Fruit fly (Drosophila melanogaster) whole organism, embryonic: ENCODE results near the gene CG7914.
A peak's percentile ranks its signal among the peaks of the same experiment; 100 is the strongest.

Source experiments
- Abd-B ChIP-seq: fragments of 200-800 bp; sonication (Bioruptor generic); optimal IDR thresholded peaks from 2 replicates; lab custom pipeline; 2018; ENCODE audit warnings: missing biosample characterization, mild to moderate bottlenecking, missing genetic modification characterization, moderate library complexity
- B-H2 ChIP-seq: fragments of 200-800 bp; sonication (Bioruptor generic); optimal IDR thresholded peaks from 2 replicates; lab custom pipeline; 2018; ENCODE audit warnings: missing biosample characterization, mild to moderate bottlenecking, missing genetic modification characterization
- BEAF-32 ChIP-seq: fragments of 200-800 bp; sonication (Bioruptor generic); optimal IDR thresholded peaks from 3 replicates; lab custom pipeline; 2017; ENCODE audit warnings: missing biosample characterization, missing genetic modification characterization, mild to moderate bottlenecking, moderate library complexity, missing genetic modification reagents
- CG10147 ChIP-seq: fragments of 200-800 bp; sonication (Bioruptor generic); optimal IDR thresholded peaks from 2 replicates; lab custom pipeline; 2019; ENCODE audit warnings: missing biosample characterization, mild to moderate bottlenecking, missing genetic modification characterization, moderate library complexity
- CG1024 ChIP-seq: fragments of 200-800 bp; sonication (Bioruptor generic); IDR thresholded peaks from 2 replicates; pipeline ENCODE4 v1.3.6; 2022; ENCODE audit warnings: missing biosample characterization, missing genetic modification characterization
- CG11560 ChIP-seq: fragments of 200-800 bp; sonication (Bioruptor generic); IDR thresholded peaks from 3 replicates; pipeline ENCODE4 v1.3.6; 2022; ENCODE audit warnings: missing biosample characterization, missing genetic modification characterization
- CG11723 ChIP-seq: fragments of 200-800 bp; sonication (Bioruptor generic); optimal IDR thresholded peaks from 2 replicates; lab custom pipeline; 2017; ENCODE audit warnings: missing biosample characterization, mild to moderate bottlenecking, missing genetic modification characterization
- CG12071 ChIP-seq: fragments of 200-800 bp; sonication (Bioruptor generic); optimal IDR thresholded peaks from 3 replicates; lab custom pipeline; 2018; ENCODE audit warnings: missing biosample characterization, mild to moderate bottlenecking, missing genetic modification characterization
- CG12744 ChIP-seq: fragments of 200-800 bp; sonication (Bioruptor generic); optimal IDR thresholded peaks from 2 replicates; lab custom pipeline; 2016; ENCODE audit warnings: missing biosample characterization, missing genetic modification characterization
- CG13123 ChIP-seq: fragments of 200-800 bp; sonication (Bioruptor generic); optimal IDR thresholded peaks from 2 replicates; lab custom pipeline; 2016; ENCODE audit warnings: missing biosample characterization, missing genetic modification characterization
- CG13287 ChIP-seq: fragments of 200-800 bp; sonication (Bioruptor generic); IDR thresholded peaks from 2 replicates; pipeline ENCODE4 v1.3.6; 2022; ENCODE audit warnings: missing biosample characterization, missing genetic modification characterization; ENCODE audit not compliant: partially characterized antibody
- CG14860 ChIP-seq: fragments of 200-800 bp; sonication (Bioruptor generic); IDR thresholded peaks from 3 replicates; pipeline ENCODE4 v1.3.6; 2022; ENCODE audit warnings: missing biosample characterization, missing genetic modification characterization; ENCODE audit not compliant: partially characterized antibody
- CG15269 ChIP-seq: fragments of 200-800 bp; sonication (Bioruptor generic); optimal IDR thresholded peaks from 2 replicates; lab custom pipeline; 2018; ENCODE audit warnings: missing biosample characterization, mild to moderate bottlenecking, missing genetic modification characterization, moderate library complexity
- CG1647 ChIP-seq: fragments of 200-800 bp; sonication (Bioruptor generic); optimal IDR thresholded peaks from 3 replicates; lab custom pipeline; 2016; ENCODE audit warnings: missing biosample characterization, missing genetic modification characterization
- CG16815 ChIP-seq: fragments of 200-800 bp; sonication (Bioruptor generic); optimal IDR thresholded peaks from 3 replicates; lab custom pipeline; 2017; ENCODE audit warnings: missing biosample characterization, mild to moderate bottlenecking, missing genetic modification characterization
- CG1832 ChIP-seq: fragments of 200-800 bp; sonication (Bioruptor generic); optimal IDR thresholded peaks from 2 replicates; lab custom pipeline; 2017; ENCODE audit warnings: missing biosample characterization, mild to moderate bottlenecking, missing genetic modification characterization, inconsistent platforms
- CG2678 ChIP-seq: fragments of 200-800 bp; sonication (Bioruptor generic); optimal IDR thresholded peaks from 3 replicates; lab custom pipeline; 2019; ENCODE audit warnings: missing biosample characterization, mild to moderate bottlenecking, missing genetic modification characterization, moderate library complexity
- CG2875 ChIP-seq: fragments of 200-800 bp; sonication (Bioruptor generic); optimal IDR thresholded peaks from 2 replicates; lab custom pipeline; 2017; ENCODE audit warnings: missing biosample characterization, mild to moderate bottlenecking, missing genetic modification characterization, missing genetic modification reagents
- CG4328 ChIP-seq: fragments of 200-800 bp; sonication (Bioruptor generic); optimal IDR thresholded peaks from 3 replicates; lab custom pipeline; 2017; ENCODE audit warnings: missing biosample characterization, missing genetic modification reagents, missing genetic modification characterization
- CG43689 ChIP-seq: fragments of 200-800 bp; sonication (Bioruptor generic); IDR thresholded peaks from 2 replicates; pipeline ENCODE4 v1.3.6; 2022; ENCODE audit warnings: missing biosample characterization, missing genetic modification characterization
- CG4617 ChIP-seq: fragments of 200-800 bp; sonication (Bioruptor generic); optimal IDR thresholded peaks from 3 replicates; lab custom pipeline; 2016; ENCODE audit warnings: missing biosample characterization, missing genetic modification characterization, borderline replicate concordance
- CG4820 ChIP-seq: fragments of 200-800 bp; sonication (Bioruptor generic); optimal IDR thresholded peaks from 3 replicates; lab custom pipeline; 2016; ENCODE audit warnings: missing biosample characterization, missing genetic modification characterization
- CG5953 ChIP-seq: fragments of 200-800 bp; sonication (Bioruptor generic); IDR thresholded peaks from 2 replicates; pipeline ENCODE4 v1.3.6; 2022; ENCODE audit warnings: missing biosample characterization, missing genetic modification characterization
- CG6689 ChIP-seq: fragments of 200-800 bp; sonication (Bioruptor generic); IDR thresholded peaks from 2 replicates; pipeline ENCODE4 v1.3.6; 2022; ENCODE audit warnings: missing biosample characterization, missing genetic modification characterization
- CG8281 ChIP-seq: fragments of 200-800 bp; sonication (Bioruptor generic); optimal IDR thresholded peaks from 2 replicates; lab custom pipeline; 2018; ENCODE audit warnings: missing biosample characterization, mild to moderate bottlenecking, missing genetic modification characterization, moderate library complexity
- CG8359 ChIP-seq: fragments of 200-800 bp; sonication (Bioruptor generic); optimal IDR thresholded peaks from 2 replicates; lab custom pipeline; 2017; ENCODE audit warnings: missing biosample characterization, mild to moderate bottlenecking, missing genetic modification characterization, borderline replicate concordance
- CHES-1-like ChIP-seq: fragments of 200-800 bp; sonication (Bioruptor generic); optimal IDR thresholded peaks from 2 replicates; lab custom pipeline; 2016; ENCODE audit warnings: missing biosample characterization, missing genetic modification characterization
- Dek ChIP-seq: fragments of 200-800 bp; sonication (Bioruptor generic); optimal IDR thresholded peaks from 3 replicates; lab custom pipeline; 2019; ENCODE audit warnings: missing biosample characterization, mild to moderate bottlenecking, missing genetic modification characterization, moderate library complexity
- GATAe ChIP-seq: fragments of 200-800 bp; sonication (Bioruptor generic); conservative IDR thresholded peaks from 2 replicates; pipeline ENCODE4 v1.3.6; 2022; ENCODE audit warnings: missing biosample characterization, missing genetic modification characterization
- Neu2 ChIP-seq: fragments of 200-800 bp; sonication (Bioruptor generic); optimal IDR thresholded peaks from 3 replicates; lab custom pipeline; 2016; ENCODE audit warnings: missing biosample characterization, missing genetic modification characterization, borderline replicate concordance
- Stat92E ChIP-seq, 3 experiments: fragments of >200 bp in 2 of 3; fragments of 200-800 bp in 1 of 3; sonication (Bioruptor generic) in 1 of 3; optimal IDR thresholded peaks; 2 replicates each; lab custom pipeline; 2017 to 2019; ENCODE audit warnings: missing biosample characterization in 3 of 3, missing genetic modification characterization in 3 of 3, mild to moderate bottlenecking in 1 of 3, moderate library complexity in 1 of 3
- cas ChIP-seq: fragments of 200-800 bp; sonication (Bioruptor generic); IDR thresholded peaks from 2 replicates; pipeline ENCODE4 v1.3.6; 2022; ENCODE audit warnings: missing biosample characterization, missing genetic modification characterization
- chn ChIP-seq: fragments of 200-800 bp; sonication (Bioruptor generic); optimal IDR thresholded peaks from 2 replicates; lab custom pipeline; 2016; ENCODE audit warnings: missing biosample characterization, missing genetic modification characterization
- disco-r ChIP-seq: fragments of 200-800 bp; sonication (Bioruptor generic); optimal IDR thresholded peaks from 2 replicates; lab custom pipeline; 2016; ENCODE audit warnings: missing biosample characterization, missing genetic modification characterization
- knrl ChIP-seq: fragments of 200-800 bp; sonication (Bioruptor generic); IDR thresholded peaks from 3 replicates; pipeline ENCODE4 v1.3.6; 2022; ENCODE audit warnings: missing biosample characterization, missing genetic modification characterization; ENCODE audit not compliant: partially characterized antibody
- lilli ChIP-seq: fragments of 200-800 bp; sonication (Bioruptor generic); optimal IDR thresholded peaks from 3 replicates; lab custom pipeline; 2016; ENCODE audit warnings: missing biosample characterization, missing genetic modification characterization
- luna ChIP-seq: fragments of 200-800 bp; sonication (Bioruptor generic); optimal IDR thresholded peaks from 2 replicates; lab custom pipeline; 2016; ENCODE audit warnings: missing biosample characterization, missing genetic modification characterization
- oc ChIP-seq: fragments of 200-800 bp; sonication (Bioruptor generic); optimal IDR thresholded peaks from 2 replicates; lab custom pipeline; 2018; ENCODE audit warnings: missing biosample characterization, mild to moderate bottlenecking, missing genetic modification characterization, moderate library complexity
- peb ChIP-seq: fragments of 200-800 bp; sonication (Bioruptor generic); IDR thresholded peaks from 2 replicates; pipeline ENCODE4 v1.3.6; 2022; ENCODE audit warnings: missing biosample characterization, missing genetic modification characterization
- pnt ChIP-seq: fragments of 200-800 bp; sonication (Bioruptor generic); optimal IDR thresholded peaks from 3 replicates; lab custom pipeline; 2016; ENCODE audit warnings: missing biosample characterization, missing genetic modification characterization
- shn ChIP-seq: fragments of 200-800 bp; sonication (Bioruptor generic); optimal IDR thresholded peaks from 3 replicates; lab custom pipeline; 2016; ENCODE audit warnings: missing biosample characterization, missing genetic modification characterization
- slbo ChIP-seq: fragments of 200-800 bp; sonication (Bioruptor generic); IDR thresholded peaks from 2 replicates; pipeline ENCODE4 v1.3.6; 2022; ENCODE audit warnings: missing biosample characterization, missing genetic modification characterization
- sna ChIP-seq: fragments of 200-800 bp; sonication (Bioruptor generic); IDR thresholded peaks from 2 replicates; pipeline ENCODE4 v1.3.6; 2022; ENCODE audit warnings: missing biosample characterization, missing genetic modification characterization; ENCODE audit not compliant: partially characterized antibody
- tgo ChIP-seq: fragments of 200-800 bp; sonication (Bioruptor generic); IDR thresholded peaks from 3 replicates; pipeline ENCODE4 v1.3.6; 2022; ENCODE audit warnings: missing biosample characterization, missing genetic modification characterization
- tio ChIP-seq: fragments of 200-800 bp; sonication (Bioruptor generic); optimal IDR thresholded peaks from 2 replicates; lab custom pipeline; 2017; ENCODE audit warnings: missing biosample characterization, missing genetic modification characterization, inconsistent platforms
- usp ChIP-seq: fragments of >200 bp; optimal IDR thresholded peaks from 2 replicates; lab custom pipeline; 2017; ENCODE audit warnings: missing biosample characterization, missing genetic modification characterization
- vnd ChIP-seq: fragments of 200-800 bp; sonication (Bioruptor generic); IDR thresholded peaks from 3 replicates; pipeline ENCODE4 v1.3.6; 2022; ENCODE audit warnings: missing biosample characterization, missing genetic modification characterization; ENCODE audit not compliant: partially characterized antibody
- wor ChIP-seq: fragments of 200-800 bp; sonication (Bioruptor generic); IDR thresholded peaks from 2 replicates; pipeline ENCODE4 v1.3.6; 2022; ENCODE audit warnings: missing biosample characterization, missing genetic modification characterization
- zen2 ChIP-seq: fragments of 200-800 bp; sonication (Bioruptor generic); IDR thresholded peaks from 3 replicates; pipeline ENCODE4 v1.3.6; 2022; ENCODE audit warnings: missing biosample characterization, missing genetic modification characterization; ENCODE audit not compliant: partially characterized antibody

Gene CG7914

DNA sequence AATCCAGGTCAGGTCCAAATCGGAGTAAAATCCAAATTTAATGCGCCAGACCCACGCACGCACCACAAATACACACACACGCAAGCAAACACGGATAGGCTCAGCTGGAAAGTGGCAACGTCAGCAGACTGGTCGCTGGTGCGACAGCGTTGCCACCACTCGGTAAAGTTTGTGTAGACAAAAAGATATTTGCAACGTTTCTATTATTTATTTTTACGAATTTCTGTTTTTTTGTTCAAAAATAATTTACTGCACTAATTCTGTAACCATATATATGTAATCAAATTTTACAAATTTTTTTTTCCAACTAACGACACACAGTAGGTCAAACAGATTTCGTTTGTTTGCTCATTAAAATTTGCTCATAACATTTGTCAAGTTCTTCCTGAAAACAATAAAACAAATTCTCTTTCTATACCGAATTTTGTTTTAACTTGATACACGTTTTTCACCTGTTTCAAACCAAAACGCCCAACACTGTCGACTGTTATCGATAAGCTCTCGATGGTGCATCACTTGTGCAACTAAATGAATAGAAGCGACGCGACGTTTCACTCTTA is 13.5 kb downstream of the CG7914 start, which contains the start of the genes CG7556 and CG7453 (continued):
- no peak for TF ChIP-seq CG43689 (GFP tag; lab: Robert Waterston, UW)
- TF ChIP-seq CG11560 (tag; lab: Robert Waterston, UW) = peak; percentile 31; the same call in 1 of the 3 replicates
- TF ChIP-seq usp (GFP tag; lab: Kevin White, UChicago) = no peak
- peak; percentile 79 for TF ChIP-seq tio (GFP tag; lab: Kevin White, UChicago)
- TF ChIP-seq CG1647 (GFP tag; lab: Kevin White, UChicago) = peak; percentile 48
- TF ChIP-seq CG11723 (GFP tag; lab: Kevin White, UChicago) = peak; percentile 44
- TF ChIP-seq lilli = peak; percentile 87
- TF ChIP-seq shn = peak; percentile 82
- TF ChIP-seq CG12071 = no peak
- TF ChIP-seq Stat92E (GFP tag; optimal IDR thresholded peaks at IDR 0.05; lab: Kevin White, UChicago) = no peak
- no peak for TF ChIP-seq vnd
- peak; percentile 64 for TF ChIP-seq Dek (tag; lab: Kevin White, UChicago)
- peak; percentile 56 for TF ChIP-seq BEAF-32 (GFP tag; lab: Kevin White, UChicago)
- TF ChIP-seq CHES-1-like (GFP tag; lab: Kevin White, UChicago) = peak; percentile 82
- TF ChIP-seq disco-r (GFP tag; lab: Kevin White, UChicago) = peak; percentile 62
- 0 out of 2 replicates have a peak, but pooled peaks have one; percentile 14 for TF ChIP-seq CG13287 (GFP tag; lab: Robert Waterston, UW)
- peak; percentile 80 for TF ChIP-seq slbo (GFP tag; lab: Robert Waterston, UW)
- peak; percentile 60 for TF ChIP-seq tgo
- no peak for TF ChIP-seq CG1024 (GFP tag; lab: Robert Waterston, UW)
- TF ChIP-seq cas (GFP tag; lab: Robert Waterston, UW) = no peak
- TF ChIP-seq CG16815 (GFP tag; lab: Kevin White, UChicago) = peak; percentile 65
- TF ChIP-seq CG12744 (GFP tag; lab: Kevin White, UChicago) = peak; percentile 41
- TF ChIP-seq peb = no peak; the same call in 1 of the 2 replicates
- TF ChIP-seq CG8281 (tag; lab: Kevin White, UChicago) = no peak
- no peak for TF ChIP-seq oc (tag; lab: Kevin White, UChicago)
- peak; percentile 60 for TF ChIP-seq CG4820 (GFP tag; lab: Kevin White, UChicago)
- peak; percentile 77 for TF ChIP-seq CG15269 (tag; lab: Kevin White, UChicago)
- TF ChIP-seq wor = peak; percentile 54; the same call in 1 of the 2 replicates
- no peak for TF ChIP-seq GATAe (GFP tag; lab: Robert Waterston, UW)
- no peak for TF ChIP-seq CG14860 (GFP tag; lab: Robert Waterston, UW)
- TF ChIP-seq luna (GFP tag; lab: Kevin White, UChicago) = peak; percentile 25
- peak; percentile 79 for TF ChIP-seq CG2678 (tag; lab: Kevin White, UChicago)
- TF ChIP-seq CG13123 (GFP tag; lab: Kevin White, UChicago) = peak; percentile 14
- no peak for TF ChIP-seq CG8359 (GFP tag; lab: Kevin White, UChicago)
- no peak for TF ChIP-seq sna
- TF ChIP-seq pnt (GFP tag; lab: Kevin White, UChicago) = peak; percentile 67
- no peak for TF ChIP-seq Neu2
- TF ChIP-seq CG6689 = peak; percentile 76
- TF ChIP-seq CG4617 = peak; percentile 38
- TF ChIP-seq Abd-B (GFP tag; lab: Kevin White, UChicago) = peak; percentile 76
- TF ChIP-seq chn (GFP tag; lab: Kevin White, UChicago) = peak; percentile 72
- TF ChIP-seq CG1832 (GFP tag; lab: Kevin White, UChicago) = no peak
- peak; percentile 29 for TF ChIP-seq CG2875
- TF ChIP-seq CG10147 (GFP tag; lab: Kevin White, UChicago) = peak; percentile 68
- TF ChIP-seq B-H2 (GFP tag; lab: Kevin White, UChicago) = peak; percentile 35
- no peak for TF ChIP-seq knrl (GFP tag; lab: Robert Waterston, UW)
- no peak for TF ChIP-seq CG5953 (GFP tag; lab: Robert Waterston, UW)
- peak; percentile 59 for TF ChIP-seq CG4328 (GFP tag; lab: Kevin White, UChicago)
- no peak for TF ChIP-seq zen2 (GFP tag; lab: Robert Waterston, UW)
